Fruit fly (Drosophila melanogaster) whole organism, embryonic: ENCODE measurements around the gene Sodh1.

Source experiments
- Atf-2 ChIP-seq: fragments of 200-800 bp; sonication (Bioruptor generic); optimal IDR thresholded peaks from 2 replicates; lab custom pipeline; 2016; ENCODE audit warnings: missing biosample characterization, missing genetic modification characterization
- Bgb ChIP-seq: fragments of 200-800 bp; sonication (Bioruptor generic); IDR thresholded peaks from 2 replicates; pipeline ENCODE4 v1.3.6; 2022; ENCODE audit warnings: missing biosample characterization, missing genetic modification characterization; ENCODE audit not compliant: partially characterized antibody
- Blimp-1 ChIP-seq: fragments of 200-800 bp; sonication (Bioruptor generic); optimal IDR thresholded peaks from 3 replicates; lab custom pipeline; 2018; ENCODE audit warnings: missing biosample characterization, missing genetic modification characterization, mild to moderate bottlenecking, moderate library complexity, missing genetic modification reagents
- CG12155 ChIP-seq: fragments of 200-800 bp; sonication (Bioruptor generic); optimal IDR thresholded peaks from 3 replicates; lab custom pipeline; 2016; ENCODE audit warnings: missing biosample characterization, missing genetic modification characterization
- CG14441 ChIP-seq: fragments of 200-800 bp; sonication (Bioruptor generic); IDR thresholded peaks from 2 replicates; pipeline ENCODE4 v1.3.6; 2022; ENCODE audit warnings: missing biosample characterization, missing genetic modification characterization
- CG14667 ChIP-seq: fragments of 200-800 bp; sonication (Bioruptor generic); IDR thresholded peaks from 2 replicates; pipeline ENCODE4 v1.3.6; 2022; ENCODE audit warnings: missing biosample characterization, missing genetic modification characterization
- CG14860 ChIP-seq: fragments of 200-800 bp; sonication (Bioruptor generic); IDR thresholded peaks from 3 replicates; pipeline ENCODE4 v1.3.6; 2022; ENCODE audit warnings: missing biosample characterization, missing genetic modification characterization; ENCODE audit not compliant: partially characterized antibody
- CG15269 ChIP-seq: fragments of 200-800 bp; sonication (Bioruptor generic); optimal IDR thresholded peaks from 2 replicates; lab custom pipeline; 2018; ENCODE audit warnings: missing biosample characterization, mild to moderate bottlenecking, missing genetic modification characterization, moderate library complexity
- CG16815 ChIP-seq: fragments of 200-800 bp; sonication (Bioruptor generic); optimal IDR thresholded peaks from 3 replicates; lab custom pipeline; 2017; ENCODE audit warnings: missing biosample characterization, mild to moderate bottlenecking, missing genetic modification characterization
- CG16863 ChIP-seq: fragments of 200-800 bp; sonication (Bioruptor generic); optimal IDR thresholded peaks from 3 replicates; lab custom pipeline; 2016; ENCODE audit warnings: missing biosample characterization, missing genetic modification characterization
- CG4404 ChIP-seq: fragments of 200-800 bp; sonication (Bioruptor generic); IDR thresholded peaks from 2 replicates; pipeline ENCODE4 v1.3.6; 2022; ENCODE audit warnings: missing biosample characterization, missing genetic modification characterization
- CG4730 ChIP-seq: fragments of 200-800 bp; sonication (Bioruptor generic); IDR thresholded peaks from 2 replicates; pipeline ENCODE4 v1.3.6; 2022; ENCODE audit warnings: missing biosample characterization, missing genetic modification characterization
- CG6175 ChIP-seq: fragments of 200-800 bp; sonication (Bioruptor generic); IDR thresholded peaks from 3 replicates; pipeline ENCODE4 v1.3.6; 2022; ENCODE audit warnings: missing biosample characterization, missing genetic modification characterization
- CG9215 ChIP-seq: fragments of 200-800 bp; sonication (Bioruptor generic); IDR thresholded peaks from 2 replicates; pipeline ENCODE4 v1.3.6; 2022; ENCODE audit warnings: missing biosample characterization, missing genetic modification characterization
- CG9932 ChIP-seq: fragments of 200-800 bp; sonication (Bioruptor generic); IDR thresholded peaks from 2 replicates; pipeline ENCODE4 v1.3.6; 2022; ENCODE audit warnings: missing biosample characterization, missing genetic modification characterization
- Dip2 ChIP-seq: fragments of 200-800 bp; sonication (Bioruptor generic); IDR thresholded peaks from 2 replicates; pipeline ENCODE4 v1.3.6; 2022; ENCODE audit warnings: missing biosample characterization, missing genetic modification characterization
- Dll ChIP-seq: fragments of 200-800 bp; sonication (Bioruptor generic); IDR thresholded peaks from 4 replicates; pipeline ENCODE4 v1.3.6; 2022; ENCODE audit warnings: missing biosample characterization, missing genetic modification characterization; ENCODE audit not compliant: partially characterized antibody
- Elba2 ChIP-seq: fragments of 200-800 bp; sonication (Bioruptor generic); optimal IDR thresholded peaks from 3 replicates; lab custom pipeline; 2016; ENCODE audit warnings: missing biosample characterization, missing genetic modification characterization
- Gsc ChIP-seq: fragments of 200-800 bp; sonication (Bioruptor generic); IDR thresholded peaks from 2 replicates; pipeline ENCODE4 v1.3.6; 2022; ENCODE audit warnings: missing biosample characterization, missing genetic modification characterization
- H2.0 ChIP-seq: fragments of 200-800 bp; sonication (Bioruptor generic); IDR thresholded peaks from 2 replicates; pipeline ENCODE4 v1.3.6; 2022; ENCODE audit warnings: missing biosample characterization, missing genetic modification characterization
- Kr ChIP-seq: fragments of 200-800 bp; sonication (Bioruptor generic); optimal IDR thresholded peaks from 2 replicates; lab custom pipeline; 2017; ENCODE audit warnings: missing biosample characterization, mild to moderate bottlenecking, missing genetic modification characterization
- MTF-1 ChIP-seq: fragments of 200-800 bp; sonication (Bioruptor generic); optimal IDR thresholded peaks from 2 replicates; lab custom pipeline; 2018; ENCODE audit warnings: missing biosample characterization, mild to moderate bottlenecking, missing genetic modification characterization, borderline replicate concordance
- Mrtf ChIP-seq: fragments of 200-800 bp; sonication (Bioruptor generic); IDR thresholded peaks from 3 replicates; pipeline ENCODE4 v1.3.6; 2022; ENCODE audit warnings: missing biosample characterization, missing genetic modification characterization
- NK7.1 ChIP-seq: fragments of 200-800 bp; sonication (Bioruptor generic); optimal IDR thresholded peaks from 3 replicates; lab custom pipeline; 2016; ENCODE audit warnings: missing biosample characterization, missing genetic modification characterization
- Oli ChIP-seq: fragments of 200-800 bp; sonication (Bioruptor generic); optimal IDR thresholded peaks from 2 replicates; lab custom pipeline; 2018; ENCODE audit warnings: missing biosample characterization, mild to moderate bottlenecking, missing genetic modification characterization, moderate library complexity
- Optix ChIP-seq: fragments of 200-800 bp; sonication (Bioruptor generic); IDR thresholded peaks from 3 replicates; pipeline ENCODE4 v1.3.6; 2022; ENCODE audit warnings: missing biosample characterization, missing genetic modification characterization
- Scr ChIP-seq: fragments of 200-800 bp; sonication (Bioruptor generic); IDR thresholded peaks from 2 replicates; pipeline ENCODE4 v1.3.6; 2022; ENCODE audit warnings: missing biosample characterization, missing genetic modification characterization; ENCODE audit not compliant: partially characterized antibody
- TFAM ChIP-seq: fragments of 200-800 bp; sonication (Bioruptor generic); optimal IDR thresholded peaks from 2 replicates; lab custom pipeline; 2017; ENCODE audit warnings: missing biosample characterization, missing genetic modification characterization, inconsistent platforms
- ase ChIP-seq: fragments of 200-800 bp; sonication (Bioruptor generic); IDR thresholded peaks from 3 replicates; pipeline ENCODE4 v1.3.6; 2022; ENCODE audit warnings: missing biosample characterization, missing genetic modification characterization
- btn ChIP-seq: fragments of 200-800 bp; sonication (Bioruptor generic); optimal IDR thresholded peaks from 2 replicates; lab custom pipeline; 2016; ENCODE audit warnings: missing biosample characterization, missing genetic modification characterization
- cad ChIP-seq: fragments of >200 bp; optimal IDR thresholded peaks from 2 replicates; lab custom pipeline; 2017; ENCODE audit warnings: missing biosample characterization, missing genetic modification characterization
- cato ChIP-seq: fragments of 200-800 bp; sonication (Bioruptor generic); optimal IDR thresholded peaks from 2 replicates; lab custom pipeline; 2016; ENCODE audit warnings: missing biosample characterization, missing genetic modification characterization, borderline replicate concordance
- cg ChIP-seq: fragments of 200-800 bp; sonication (Bioruptor generic); optimal IDR thresholded peaks from 3 replicates; lab custom pipeline; 2019; ENCODE audit warnings: missing biosample characterization, mild to moderate bottlenecking, missing genetic modification characterization, moderate library complexity
- da ChIP-seq: fragments of 200-800 bp; sonication (Bioruptor generic); optimal IDR thresholded peaks from 2 replicates; lab custom pipeline; 2016; ENCODE audit warnings: missing biosample characterization, missing genetic modification characterization
- fd3F ChIP-seq: fragments of 200-800 bp; sonication (Bioruptor generic); optimal IDR thresholded peaks from 2 replicates; lab custom pipeline; 2018; ENCODE audit warnings: missing biosample characterization, mild to moderate bottlenecking, missing genetic modification characterization, moderate library complexity
- insv ChIP-seq, 2 experiments: fragments of 200-800 bp; sonication (Bioruptor generic); optimal IDR thresholded peaks; 3 replicates each; lab custom pipeline; 2016 to 2018; ENCODE audit warnings: missing biosample characterization in 2 of 2, missing genetic modification characterization in 2 of 2
- kni ChIP-seq: fragments of 200-800 bp; sonication (Bioruptor generic); optimal IDR thresholded peaks from 3 replicates; lab custom pipeline; 2017; ENCODE audit warnings: mild to moderate bottlenecking, missing biosample characterization, missing genetic modification reagents, missing genetic modification characterization
- lbe ChIP-seq: fragments of 200-800 bp; sonication (Bioruptor generic); optimal IDR thresholded peaks from 2 replicates; lab custom pipeline; 2016; ENCODE audit warnings: missing biosample characterization, mild to moderate bottlenecking, missing genetic modification characterization
- lola ChIP-seq, 3 experiments: fragments of >200 bp in 2 of 3; fragments of 200-800 bp in 1 of 3; sonication (Bioruptor generic) in 1 of 3; optimal IDR thresholded peaks; 2 replicates each; lab custom pipeline; 2017 to 2019; ENCODE audit warnings: missing biosample characterization in 3 of 3, missing genetic modification characterization in 3 of 3, mild to moderate bottlenecking in 1 of 3, moderate library complexity in 1 of 3
- org-1 ChIP-seq: fragments of 200-800 bp; sonication (Bioruptor generic); optimal IDR thresholded peaks from 2 replicates; lab custom pipeline; 2017; ENCODE audit warnings: missing biosample characterization, missing genetic modification characterization
- phol ChIP-seq: fragments of 200-800 bp; sonication (Bioruptor generic); optimal IDR thresholded peaks from 3 replicates; lab custom pipeline; 2018; ENCODE audit warnings: missing biosample characterization, mild to moderate bottlenecking, missing genetic modification characterization, moderate library complexity
- ranshi ChIP-seq: fragments of 200-800 bp; sonication (Bioruptor generic); IDR thresholded peaks from 2 replicates; pipeline ENCODE4 v1.3.6; 2022; ENCODE audit warnings: missing biosample characterization, missing genetic modification characterization
- repo ChIP-seq: fragments of 200-800 bp; sonication (Bioruptor generic); optimal IDR thresholded peaks from 2 replicates; lab custom pipeline; 2016; ENCODE audit warnings: missing biosample characterization, missing genetic modification characterization
- salm ChIP-seq: fragments of 200-800 bp; sonication (Bioruptor generic); optimal IDR thresholded peaks from 2 replicates; lab custom pipeline; 2018; ENCODE audit warnings: missing biosample characterization, mild to moderate bottlenecking, missing genetic modification characterization
- sna ChIP-seq: fragments of 200-800 bp; sonication (Bioruptor generic); IDR thresholded peaks from 2 replicates; pipeline ENCODE4 v1.3.6; 2022; ENCODE audit warnings: missing biosample characterization, missing genetic modification characterization; ENCODE audit not compliant: partially characterized antibody
- sug ChIP-seq: fragments of 200-800 bp; optimal IDR thresholded peaks from 2 replicates; lab custom pipeline; 2019; ENCODE audit warnings: missing biosample characterization, mild to moderate bottlenecking, missing genetic modification characterization, moderate library complexity
- ttk ChIP-seq: fragments of 200-800 bp; sonication (Bioruptor generic); IDR thresholded peaks from 2 replicates; pipeline ENCODE4 v2.1.2; 2022; ENCODE audit warnings: missing biosample characterization, missing genetic modification characterization
- unc-4 ChIP-seq: fragments of 200-800 bp; sonication (Bioruptor generic); IDR thresholded peaks from 2 replicates; pipeline ENCODE4 v1.3.6; 2022; ENCODE audit warnings: missing biosample characterization, missing genetic modification characterization; ENCODE audit not compliant: partially characterized antibody
- vnd ChIP-seq: fragments of 200-800 bp; sonication (Bioruptor generic); IDR thresholded peaks from 3 replicates; pipeline ENCODE4 v1.3.6; 2022; ENCODE audit warnings: missing biosample characterization, missing genetic modification characterization; ENCODE audit not compliant: partially characterized antibody

Gene Sodh1

DNA sequence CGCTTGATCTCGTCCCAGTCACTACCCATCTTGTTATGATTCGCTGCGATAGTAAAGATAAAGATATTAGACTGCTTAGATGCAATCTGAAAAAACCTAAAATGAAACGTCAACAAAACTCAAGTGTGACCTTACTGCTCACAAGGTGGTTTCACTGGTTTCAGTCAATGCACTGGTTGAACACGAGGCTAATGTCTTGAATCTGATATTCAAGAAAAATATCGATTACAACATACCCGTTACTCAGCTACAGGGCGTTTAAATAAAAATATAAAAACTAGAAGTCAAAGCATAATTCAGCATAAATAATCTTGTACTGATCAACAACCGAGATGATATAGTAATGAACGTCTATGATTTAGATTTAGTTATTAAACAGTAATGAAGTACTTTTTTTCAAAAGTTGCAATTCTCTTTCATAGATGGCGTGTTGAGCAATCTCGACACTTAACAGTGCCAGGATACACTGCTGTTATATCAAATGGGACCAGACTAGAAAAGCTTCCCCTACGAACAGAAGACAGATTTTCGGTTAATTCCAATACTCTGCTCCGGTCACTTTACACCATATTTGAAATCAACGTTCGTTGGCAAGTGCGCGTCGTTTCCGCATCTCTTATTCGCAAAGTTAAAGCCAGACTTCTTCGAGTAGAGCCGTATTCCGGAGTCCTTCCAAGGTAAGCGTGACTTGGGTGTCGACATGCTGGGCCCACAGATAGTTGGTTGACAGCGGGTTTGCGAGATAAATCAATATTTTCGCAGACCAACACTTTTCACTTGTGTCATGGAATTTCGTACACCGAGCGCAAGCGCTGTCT, 22.4 kb downstream of the Sodh1 start, which contains the start of the genes Ufl1 and CG1943 (continued):
- TF ChIP-seq vnd (GFP tag; lab: Robert Waterston, UW), result no peak
- no peak for TF ChIP-seq fd3F (GFP tag; lab: Kevin White, UChicago)
- no peak for TF ChIP-seq cato
- TF ChIP-seq Scr, result no peak
- TF ChIP-seq CG14667 (GFP tag; lab: Robert Waterston, UW), result no peak
- no peak for TF ChIP-seq CG14860 (GFP tag; lab: Robert Waterston, UW)
- no peak for TF ChIP-seq Kr (GFP tag; lab: Kevin White, UChicago)
- TF ChIP-seq Optix (GFP tag; lab: Robert Waterston, UW), result no peak
- peak; percentile 43 for TF ChIP-seq sug
- TF ChIP-seq Oli (tag; lab: Kevin White, UChicago), result no peak
- TF ChIP-seq NK7.1, result no peak
- TF ChIP-seq lola (GFP tag; optimal IDR thresholded peaks at IDR 0.05; lab: Kevin White, UChicago), result peak in 1 of 3 experiments; percentile 14
- TF ChIP-seq btn (GFP tag; lab: Kevin White, UChicago), result no peak
- no peak for TF ChIP-seq Gsc (GFP tag; lab: Robert Waterston, UW)
- TF ChIP-seq insv (GFP tag; optimal IDR thresholded peaks at IDR 0.05; lab: Kevin White, UChicago), result peak in 1 of 2 experiments; percentile 31
- no peak for TF ChIP-seq MTF-1 (GFP tag; lab: Kevin White, UChicago)
- TF ChIP-seq CG4730, result no peak
- TF ChIP-seq Blimp-1 (GFP tag; lab: Kevin White, UChicago), result no peak
- no peak for TF ChIP-seq CG15269
- TF ChIP-seq CG16863 (GFP tag; lab: Kevin White, UChicago), result no peak
- no peak for TF ChIP-seq unc-4 (GFP tag; lab: Robert Waterston, UW)
- no peak for TF ChIP-seq Mrtf (GFP tag; lab: Robert Waterston, UW)
- no peak for TF ChIP-seq ranshi (GFP tag; lab: Robert Waterston, UW)
- TF ChIP-seq Bgb (GFP tag; lab: Robert Waterston, UW), result no peak
- no peak for TF ChIP-seq CG14441 (GFP tag; lab: Robert Waterston, UW)
- no peak for TF ChIP-seq cad
- no peak for TF ChIP-seq CG12155
- TF ChIP-seq ttk (GFP tag; lab: Robert Waterston, UW), result no peak
- no peak for TF ChIP-seq lbe (GFP tag; lab: Kevin White, UChicago)
- no peak for TF ChIP-seq H2.0
- TF ChIP-seq Atf-2, result no peak
- TF ChIP-seq Dll, result no peak
- no peak for TF ChIP-seq kni (GFP tag; lab: Kevin White, UChicago)
- TF ChIP-seq org-1 (GFP tag; lab: Kevin White, UChicago), result no peak
- no peak for TF ChIP-seq CG9215 (GFP tag; lab: Robert Waterston, UW)
- no peak for TF ChIP-seq ase
- no peak for TF ChIP-seq salm (tag; lab: Kevin White, UChicago)
- TF ChIP-seq CG4404, result no peak
- no peak for TF ChIP-seq sna (GFP tag; lab: Robert Waterston, UW)
- no peak for TF ChIP-seq Dip2 (GFP tag; lab: Robert Waterston, UW)
- no peak for TF ChIP-seq CG9932 (GFP tag; lab: Robert Waterston, UW)
- no peak for TF ChIP-seq TFAM
- no peak for TF ChIP-seq CG16815 (GFP tag; lab: Kevin White, UChicago)
- no peak for TF ChIP-seq da
- no peak for TF ChIP-seq Elba2 (GFP tag; lab: Kevin White, UChicago)
- no peak for TF ChIP-seq repo (GFP tag; lab: Kevin White, UChicago)
- TF ChIP-seq cg (GFP tag; lab: Kevin White, UChicago), result peak; percentile 78
- TF ChIP-seq phol, result peak; percentile 21
- no peak for TF ChIP-seq CG6175 (GFP tag; lab: Robert Waterston, UW)
